Worm (Caenorhabditis elegans): ENCODE measurements around the gene mua-3.

DNA sequence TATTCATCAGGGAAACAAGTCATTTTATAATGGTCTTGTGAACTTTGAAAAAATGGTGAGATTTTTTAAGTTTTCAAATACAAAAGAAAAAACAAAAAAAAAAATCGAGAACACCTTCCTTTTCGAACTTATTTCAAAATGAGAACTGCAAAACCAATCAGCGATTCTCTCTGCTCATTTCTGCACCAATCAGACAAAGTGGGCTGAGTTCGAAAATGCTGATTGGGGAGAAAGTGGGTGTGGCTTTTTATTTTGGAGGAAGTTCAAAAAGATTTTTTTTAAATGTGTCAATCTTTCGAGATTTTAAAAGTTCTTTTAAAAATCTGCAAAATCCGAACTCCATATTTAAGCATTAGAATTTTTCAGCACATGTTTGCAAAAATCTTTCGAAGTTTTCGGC is 34.1 kb downstream of the mua-3 start:
- TF ChIP-seq zag-1 (tag; optimal IDR thresholded peaks at IDR 0.05) (no peak), pqm-1 (tag; optimal IDR thresholded peaks at IDR 0.05) (no peak)
